Fruit fly (Drosophila melanogaster) whole organism, embryonic: ENCODE data around the gene Tsf2.
A peak's percentile ranks its signal among the peaks of the same experiment; 100 is the strongest.

ENCODE experiments used
- Ada2b ChIP-seq: fragments of 200-800 bp; sonication (Bioruptor generic); IDR thresholded peaks from 2 replicates; pipeline ENCODE4 v1.3.6; 2022; ENCODE audit warnings: missing biosample characterization, missing genetic modification characterization
- Asciz ChIP-seq: fragments of 200-800 bp; sonication (Bioruptor generic); optimal IDR thresholded peaks from 2 replicates; lab custom pipeline; 2017; ENCODE audit warnings: missing biosample characterization, mild to moderate bottlenecking, missing genetic modification characterization, missing genetic modification reagents
- Awh ChIP-seq: fragments of 200-800 bp; sonication (Bioruptor generic); IDR thresholded peaks from 2 replicates; pipeline ENCODE4, ENCODE4 v1.3.6; 2022; ENCODE audit warnings: missing biosample characterization, missing genetic modification characterization
- CG10979 ChIP-seq: fragments of 200-800 bp; sonication (Bioruptor generic); optimal IDR thresholded peaks from 2 replicates; lab custom pipeline; 2018; ENCODE audit warnings: missing biosample characterization, mild to moderate bottlenecking, missing genetic modification characterization, moderate library complexity
- CG12769 ChIP-seq: fragments of 200-800 bp; sonication (Bioruptor generic); optimal IDR thresholded peaks from 2 replicates; lab custom pipeline; 2019; ENCODE audit warnings: missing biosample characterization, mild to moderate bottlenecking, missing genetic modification characterization, moderate library complexity
- CG13775 ChIP-seq: fragments of 200-800 bp; sonication (Bioruptor generic); optimal IDR thresholded peaks from 3 replicates; lab custom pipeline; 2017; ENCODE audit warnings: missing biosample characterization, mild to moderate bottlenecking, missing genetic modification characterization
- CG14441 ChIP-seq: fragments of 200-800 bp; sonication (Bioruptor generic); IDR thresholded peaks from 2 replicates; pipeline ENCODE4 v1.3.6; 2022; ENCODE audit warnings: missing biosample characterization, missing genetic modification characterization
- CG14667 ChIP-seq: fragments of 200-800 bp; sonication (Bioruptor generic); IDR thresholded peaks from 2 replicates; pipeline ENCODE4 v1.3.6; 2022; ENCODE audit warnings: missing biosample characterization, missing genetic modification characterization
- CG17612 ChIP-seq: fragments of 200-800 bp; sonication (Bioruptor generic); IDR thresholded peaks from 2 replicates; pipeline ENCODE4 v1.3.6; 2022; ENCODE audit warnings: missing biosample characterization, missing genetic modification characterization
- CG18476 ChIP-seq: fragments of 200-800 bp; sonication (Bioruptor generic); optimal IDR thresholded peaks from 2 replicates; lab custom pipeline; 2016; ENCODE audit warnings: missing biosample characterization, mild to moderate bottlenecking, missing genetic modification characterization
- CG2129 ChIP-seq: fragments of 200-800 bp; sonication (Bioruptor generic); IDR thresholded peaks from 2 replicates; pipeline ENCODE4 v1.3.6; 2022; ENCODE audit warnings: missing biosample characterization, missing genetic modification characterization; ENCODE audit not compliant: partially characterized antibody
- CG30403 ChIP-seq: fragments of 200-800 bp; sonication (Bioruptor generic); optimal IDR thresholded peaks from 3 replicates; lab custom pipeline; 2016; ENCODE audit warnings: missing biosample characterization, missing genetic modification characterization
- CG3065 ChIP-seq: fragments of 200-800 bp; sonication (Bioruptor generic); optimal IDR thresholded peaks from 2 replicates; lab custom pipeline; 2016; ENCODE audit warnings: missing biosample characterization, missing genetic modification characterization
- CG3281 ChIP-seq: fragments of 200-800 bp; sonication (Bioruptor generic); optimal IDR thresholded peaks from 3 replicates; lab custom pipeline; 2017; ENCODE audit warnings: missing biosample characterization, mild to moderate bottlenecking, missing genetic modification characterization
- CG34376 ChIP-seq: fragments of 200-800 bp; sonication (Bioruptor generic); optimal IDR thresholded peaks from 2 replicates; lab custom pipeline; 2018; ENCODE audit warnings: missing biosample characterization, mild to moderate bottlenecking, missing genetic modification characterization
- CG4707 ChIP-seq: fragments of 200-800 bp; sonication (Bioruptor generic); optimal IDR thresholded peaks from 2 replicates; lab custom pipeline; 2018; ENCODE audit warnings: missing biosample characterization, mild to moderate bottlenecking, missing genetic modification characterization, moderate library complexity
- CG5180 ChIP-seq: fragments of 200-800 bp; sonication (Bioruptor generic); optimal IDR thresholded peaks from 3 replicates; lab custom pipeline; 2017; ENCODE audit warnings: missing biosample characterization, missing genetic modification characterization, mild to moderate bottlenecking, moderate library complexity, missing genetic modification reagents
- CG6654 ChIP-seq: fragments of 200-800 bp; sonication (Bioruptor generic); optimal IDR thresholded peaks from 2 replicates; lab custom pipeline; 2017; ENCODE audit warnings: missing biosample characterization, mild to moderate bottlenecking, missing genetic modification characterization
- Dfd ChIP-seq, 2 experiments: fragments of >200 bp; optimal IDR thresholded peaks; 2 replicates each; lab custom pipeline; 2017; ENCODE audit warnings: missing biosample characterization in 2 of 2, missing genetic modification characterization in 2 of 2
- Drgx ChIP-seq: fragments of 200-800 bp; sonication (Bioruptor generic); IDR thresholded peaks from 2 replicates; pipeline ENCODE4 v1.3.6; 2022; ENCODE audit warnings: missing biosample characterization, missing genetic modification characterization
- Eip74EF ChIP-seq, 2 experiments: fragments of 200-800 bp in 1 of 2; fragments of >200 bp in 1 of 2; sonication (Bioruptor generic) in 1 of 2; optimal IDR thresholded peaks; 2 replicates each; lab custom pipeline; 2017 to 2019; ENCODE audit warnings: missing biosample characterization in 2 of 2, missing genetic modification characterization in 2 of 2, mild to moderate bottlenecking in 1 of 2, moderate library complexity in 1 of 2
- GATAe ChIP-seq: fragments of 200-800 bp; sonication (Bioruptor generic); conservative IDR thresholded peaks from 2 replicates; pipeline ENCODE4 v1.3.6; 2022; ENCODE audit warnings: missing biosample characterization, missing genetic modification characterization
- HmgZ ChIP-seq: fragments of 200-800 bp; sonication (Bioruptor generic); optimal IDR thresholded peaks from 2 replicates; lab custom pipeline; 2018; ENCODE audit warnings: missing biosample characterization, mild to moderate bottlenecking, missing genetic modification characterization
- Ssrp ChIP-seq: fragments of 200-800 bp; sonication (Bioruptor generic); optimal IDR thresholded peaks from 2 replicates; lab custom pipeline; 2018; ENCODE audit warnings: missing biosample characterization, mild to moderate bottlenecking, missing genetic modification characterization, moderate library complexity
- Stat92E ChIP-seq, 3 experiments: fragments of >200 bp in 2 of 3; fragments of 200-800 bp in 1 of 3; sonication (Bioruptor generic) in 1 of 3; optimal IDR thresholded peaks; 2 replicates each; lab custom pipeline; 2017 to 2019; ENCODE audit warnings: missing biosample characterization in 3 of 3, missing genetic modification characterization in 3 of 3, mild to moderate bottlenecking in 1 of 3, moderate library complexity in 1 of 3
- amos ChIP-seq: fragments of 200-800 bp; sonication (Bioruptor generic); IDR thresholded peaks from 2 replicates; pipeline ENCODE4 v1.3.6; 2022; ENCODE audit warnings: missing biosample characterization, missing genetic modification characterization; ENCODE audit not compliant: partially characterized antibody
- ara ChIP-seq: fragments of 200-800 bp; sonication (Bioruptor generic); IDR thresholded peaks from 2 replicates; pipeline ENCODE4 v1.3.6; 2022; ENCODE audit warnings: missing biosample characterization, missing genetic modification characterization
- bsh ChIP-seq, 2 experiments: fragments of 200-800 bp; sonication (Bioruptor generic); optimal IDR thresholded peaks; 2 replicates each; lab custom pipeline; 2017 to 2018; ENCODE audit warnings: mild to moderate bottlenecking in 2 of 2, missing biosample characterization in 2 of 2, missing genetic modification characterization in 2 of 2, moderate library complexity in 1 of 2
- cas ChIP-seq: fragments of 200-800 bp; sonication (Bioruptor generic); IDR thresholded peaks from 2 replicates; pipeline ENCODE4 v1.3.6; 2022; ENCODE audit warnings: missing biosample characterization, missing genetic modification characterization
- corto ChIP-seq: fragments of 200-800 bp; sonication (Bioruptor generic); optimal IDR thresholded peaks from 2 replicates; lab custom pipeline; 2016; ENCODE audit warnings: missing biosample characterization, mild to moderate bottlenecking, missing genetic modification characterization, moderate library complexity
- gro ChIP-seq: fragments of 200-800 bp; sonication (Bioruptor generic); optimal IDR thresholded peaks from 2 replicates; lab custom pipeline; 2016; ENCODE audit warnings: missing biosample characterization, missing genetic modification characterization
- inv ChIP-seq: fragments of 200-800 bp; sonication (Bioruptor generic); IDR thresholded peaks from 2 replicates; pipeline ENCODE4 v1.3.6; 2022; ENCODE audit warnings: missing biosample characterization, missing genetic modification characterization; ENCODE audit not compliant: partially characterized antibody
- klu ChIP-seq: fragments of 200-800 bp; sonication (Bioruptor generic); IDR thresholded peaks from 2 replicates; pipeline ENCODE4 v1.3.6; 2022; ENCODE audit warnings: missing biosample characterization, missing genetic modification characterization
- lmd ChIP-seq: fragments of 200-800 bp; sonication (Bioruptor generic); IDR thresholded peaks from 2 replicates; pipeline ENCODE4 v1.3.6; 2022; ENCODE audit warnings: missing biosample characterization, missing genetic modification characterization
- nau ChIP-seq: fragments of 200-800 bp; sonication (Bioruptor generic); optimal IDR thresholded peaks from 3 replicates; lab custom pipeline; 2017; ENCODE audit warnings: missing biosample characterization, mild to moderate bottlenecking, missing genetic modification characterization, missing genetic modification reagents
- pb ChIP-seq: fragments of 200-800 bp; sonication (Bioruptor generic); optimal IDR thresholded peaks from 3 replicates; lab custom pipeline; 2016; ENCODE audit warnings: missing biosample characterization, missing genetic modification characterization
- repo ChIP-seq: fragments of 200-800 bp; sonication (Bioruptor generic); optimal IDR thresholded peaks from 2 replicates; lab custom pipeline; 2016; ENCODE audit warnings: missing biosample characterization, missing genetic modification characterization
- salm ChIP-seq: fragments of 200-800 bp; sonication (Bioruptor generic); optimal IDR thresholded peaks from 2 replicates; lab custom pipeline; 2018; ENCODE audit warnings: missing biosample characterization, mild to moderate bottlenecking, missing genetic modification characterization
- seq ChIP-seq: fragments of 200-800 bp; sonication (Bioruptor generic); IDR thresholded peaks from 2 replicates; pipeline ENCODE4 v1.3.6; 2022; ENCODE audit warnings: missing biosample characterization, missing genetic modification characterization
- sr ChIP-seq: fragments of 200-800 bp; sonication (Bioruptor generic); IDR thresholded peaks from 3 replicates; pipeline ENCODE4 v1.3.6; 2022; ENCODE audit warnings: missing biosample characterization, missing genetic modification characterization
- stc ChIP-seq: fragments of 200-800 bp; sonication (Bioruptor generic); IDR thresholded peaks from 2 replicates; pipeline ENCODE4 v1.3.6; 2022; ENCODE audit warnings: missing biosample characterization, missing genetic modification characterization
- tap ChIP-seq: fragments of 200-800 bp; optimal IDR thresholded peaks from 3 replicates; lab custom pipeline; 2019; ENCODE audit warnings: missing biosample characterization, mild to moderate bottlenecking, missing genetic modification characterization, moderate library complexity
- ttk ChIP-seq: fragments of 200-800 bp; sonication (Bioruptor generic); IDR thresholded peaks from 2 replicates; pipeline ENCODE4 v2.1.2; 2022; ENCODE audit warnings: missing biosample characterization, missing genetic modification characterization

Gene Tsf2

dm6 chr3L:12529431-12530007, 4.0 kb downstream of the Tsf2 start (continued):
- TF ChIP-seq stc (GFP tag; lab: Robert Waterston, UW) = 0 out of 2 replicates have a peak, but pooled peaks have one; percentile 50
- TF ChIP-seq CG5180 (GFP tag; lab: Kevin White, UChicago) = peak; percentile 25
- no peak for TF ChIP-seq cas
- TF ChIP-seq CG2129 = no peak
- TF ChIP-seq sr = peak; percentile 76
- TF ChIP-seq CG3065 (GFP tag; lab: Kevin White, UChicago) = no peak
- no peak for TF ChIP-seq pb (GFP tag; lab: Kevin White, UChicago)
- TF ChIP-seq Stat92E (GFP tag; optimal IDR thresholded peaks at IDR 0.05; lab: Kevin White, UChicago) = no peak
- peak; percentile 57 for TF ChIP-seq Asciz (GFP tag; lab: Kevin White, UChicago)
- TF ChIP-seq CG18476 = no peak
- TF ChIP-seq ara (GFP tag; lab: Robert Waterston, UW) = peak; percentile 63
- no peak for TF ChIP-seq CG12769
- peak; percentile 19 for TF ChIP-seq CG4707
- TF ChIP-seq CG14441 (GFP tag; lab: Robert Waterston, UW) = peak; percentile 68
- no peak for TF ChIP-seq amos (GFP tag; lab: Robert Waterston, UW)
- TF ChIP-seq Ada2b = peak; percentile 56
- TF ChIP-seq Dfd (GFP tag; optimal IDR thresholded peaks at IDR 0.05; lab: Kevin White, UChicago) = no peak
- peak; percentile 41 for TF ChIP-seq Ssrp
- TF ChIP-seq CG13775 (GFP tag; lab: Kevin White, UChicago) = peak; percentile 15
- TF ChIP-seq CG30403 (GFP tag; lab: Kevin White, UChicago) = peak; percentile 47
- no peak for TF ChIP-seq repo (GFP tag; lab: Kevin White, UChicago)
- TF ChIP-seq seq (GFP tag; lab: Robert Waterston, UW) = no peak
- peak; percentile 15 for TF ChIP-seq CG6654 (GFP tag; lab: Kevin White, UChicago)
- TF ChIP-seq nau = peak; percentile 59
- TF ChIP-seq salm (tag; lab: Kevin White, UChicago) = peak; percentile 29
- TF ChIP-seq CG34376 (GFP tag; lab: Kevin White, UChicago) = no peak
- no peak for TF ChIP-seq Eip74EF (GFP tag; optimal IDR thresholded peaks at IDR 0.05; lab: Kevin White, UChicago)
- no peak for TF ChIP-seq inv
- TF ChIP-seq Awh (GFP tag; lab: Robert Waterston, UW) = peak; percentile 77
- no peak; the same call in 1 of the 2 replicates for TF ChIP-seq GATAe
- peak; percentile 59 for TF ChIP-seq CG10979 (tag; lab: Kevin White, UChicago)
- TF ChIP-seq CG3281 (GFP tag; lab: Kevin White, UChicago) = peak; percentile 55
- peak; percentile 23 to 67 for TF ChIP-seq bsh (GFP tag; optimal IDR thresholded peaks at IDR 0.05; lab: Kevin White, UChicago)
- no peak for TF ChIP-seq HmgZ (tag; lab: Kevin White, UChicago)
- peak; percentile 50; the same call in 1 of the 2 replicates for TF ChIP-seq ttk (GFP tag; lab: Robert Waterston, UW)
- TF ChIP-seq CG14667 (GFP tag; lab: Robert Waterston, UW) = peak; percentile 41; the same call in 1 of the 2 replicates
- peak; percentile 49 for TF ChIP-seq tap (tag; lab: Kevin White, UChicago)
- TF ChIP-seq Drgx (GFP tag; lab: Robert Waterston, UW) = peak; percentile 69; the same call in 1 of the 2 replicates
- TF ChIP-seq klu (GFP tag; lab: Robert Waterston, UW) = no peak
- TF ChIP-seq lmd (GFP tag; lab: Robert Waterston, UW) = peak; percentile 55
- TF ChIP-seq CG17612 (GFP tag; lab: Robert Waterston, UW) = no peak
- TF ChIP-seq gro (GFP tag; lab: Kevin White, UChicago) = no peak
- peak; percentile 62 for TF ChIP-seq corto (GFP tag; lab: Kevin White, UChicago)
